Fruit fly (Drosophila melanogaster) whole organism, pupa: ENCODE data around the gene CG10324.

Experiments
- CG9948 ChIP-seq: fragments of 200-800 bp; sonication (Bioruptor generic); optimal IDR thresholded peaks from 2 replicates; lab custom pipeline; 2018; ENCODE audit warnings: missing biosample characterization, mild to moderate bottlenecking, missing genetic modification characterization, moderate library complexity
- D1 ChIP-seq: fragments of 200-800 bp; sonication (Bioruptor generic); optimal IDR thresholded peaks from 2 replicates; lab custom pipeline; 2018; ENCODE audit warnings: missing biosample characterization, mild to moderate bottlenecking, missing genetic modification characterization, moderate library complexity

dm6 chr3R:16673184-16673583 lies 26.4 kb upstream of the CG10324 start:
- no peak for TF ChIP-seq D1 (tag; lab: Kevin White, UChicago)
- TF ChIP-seq CG9948 (tag; lab: Kevin White, UChicago), result no peak
